Fruit fly (Drosophila melanogaster) whole organism, embryonic: ENCODE measurements around the gene mthl1.

Source experiments
- Atf3 ChIP-seq: fragments of 200-800 bp; sonication (Bioruptor generic); optimal IDR thresholded peaks from 3 replicates; lab custom pipeline; 2016; ENCODE audit warnings: missing biosample characterization, missing genetic modification characterization
- B-H2 ChIP-seq: fragments of 200-800 bp; sonication (Bioruptor generic); optimal IDR thresholded peaks from 2 replicates; lab custom pipeline; 2018; ENCODE audit warnings: missing biosample characterization, mild to moderate bottlenecking, missing genetic modification characterization
- BEAF-32 ChIP-seq: fragments of 200-800 bp; sonication (Bioruptor generic); optimal IDR thresholded peaks from 3 replicates; lab custom pipeline; 2017; ENCODE audit warnings: missing biosample characterization, missing genetic modification characterization, mild to moderate bottlenecking, moderate library complexity, missing genetic modification reagents
- CG10147 ChIP-seq: fragments of 200-800 bp; sonication (Bioruptor generic); optimal IDR thresholded peaks from 2 replicates; lab custom pipeline; 2019; ENCODE audit warnings: missing biosample characterization, mild to moderate bottlenecking, missing genetic modification characterization, moderate library complexity
- CG10431 ChIP-seq: fragments of 200-800 bp; sonication (Bioruptor generic); optimal IDR thresholded peaks from 3 replicates; lab custom pipeline; 2018; ENCODE audit warnings: missing biosample characterization, mild to moderate bottlenecking, missing genetic modification characterization
- CG10462 ChIP-seq: fragments of 200-800 bp; sonication (Bioruptor generic); optimal IDR thresholded peaks from 2 replicates; lab custom pipeline; 2016; ENCODE audit warnings: missing biosample characterization, missing genetic modification characterization
- CG13424 ChIP-seq: fragments of 200-800 bp; sonication (Bioruptor generic); optimal IDR thresholded peaks from 2 replicates; lab custom pipeline; 2019; ENCODE audit warnings: missing biosample characterization, mild to moderate bottlenecking, missing genetic modification characterization, moderate library complexity
- CG14860 ChIP-seq: fragments of 200-800 bp; sonication (Bioruptor generic); IDR thresholded peaks from 3 replicates; pipeline ENCODE4 v1.3.6; 2022; ENCODE audit warnings: missing biosample characterization, missing genetic modification characterization; ENCODE audit not compliant: partially characterized antibody
- CG17361 ChIP-seq: fragments of 200-800 bp; sonication (Bioruptor generic); IDR thresholded peaks from 3 replicates; pipeline ENCODE4 v1.3.6; 2022; ENCODE audit warnings: missing biosample characterization, missing genetic modification characterization
- CG17802 ChIP-seq: fragments of 200-800 bp; sonication (Bioruptor generic); optimal IDR thresholded peaks from 2 replicates; lab custom pipeline; 2018; ENCODE audit warnings: missing biosample characterization, mild to moderate bottlenecking, missing genetic modification characterization, moderate library complexity
- CG17912 ChIP-seq: fragments of 200-800 bp; sonication (Bioruptor generic); optimal IDR thresholded peaks from 2 replicates; lab custom pipeline; 2018; ENCODE audit warnings: missing biosample characterization, mild to moderate bottlenecking, missing genetic modification characterization
- CG1792 ChIP-seq: fragments of 200-800 bp; sonication (Bioruptor generic); optimal IDR thresholded peaks from 2 replicates; lab custom pipeline; 2016; ENCODE audit warnings: missing biosample characterization, missing genetic modification characterization
- CG18476 ChIP-seq: fragments of 200-800 bp; sonication (Bioruptor generic); optimal IDR thresholded peaks from 2 replicates; lab custom pipeline; 2016; ENCODE audit warnings: missing biosample characterization, mild to moderate bottlenecking, missing genetic modification characterization
- CG2129 ChIP-seq: fragments of 200-800 bp; sonication (Bioruptor generic); IDR thresholded peaks from 2 replicates; pipeline ENCODE4 v1.3.6; 2022; ENCODE audit warnings: missing biosample characterization, missing genetic modification characterization; ENCODE audit not compliant: partially characterized antibody
- CG31224 ChIP-seq: fragments of 200-800 bp; sonication (Bioruptor generic); IDR thresholded peaks from 2 replicates; pipeline ENCODE4 v1.3.6; 2022; ENCODE audit warnings: missing biosample characterization, missing genetic modification characterization
- CG31388 ChIP-seq: fragments of 200-800 bp; sonication (Bioruptor generic); optimal IDR thresholded peaks from 2 replicates; lab custom pipeline; 2016; ENCODE audit warnings: missing biosample characterization, missing genetic modification characterization
- CG3407 ChIP-seq: fragments of 200-800 bp; sonication (Bioruptor generic); optimal IDR thresholded peaks from 2 replicates; lab custom pipeline; 2018; ENCODE audit warnings: missing biosample characterization, mild to moderate bottlenecking, missing genetic modification characterization
- CG4854 ChIP-seq: fragments of 200-800 bp; sonication (Bioruptor generic); optimal IDR thresholded peaks from 2 replicates; lab custom pipeline; 2016; ENCODE audit warnings: missing biosample characterization, missing genetic modification characterization, inconsistent platforms
- CG5180 ChIP-seq: fragments of 200-800 bp; sonication (Bioruptor generic); optimal IDR thresholded peaks from 3 replicates; lab custom pipeline; 2017; ENCODE audit warnings: missing biosample characterization, missing genetic modification characterization, mild to moderate bottlenecking, moderate library complexity, missing genetic modification reagents
- CG6272 ChIP-seq: fragments of 200-800 bp; sonication (Bioruptor generic); IDR thresholded peaks from 2 replicates; pipeline ENCODE4 v1.3.6; 2022; ENCODE audit warnings: missing biosample characterization, missing genetic modification characterization
- CG8388 ChIP-seq: fragments of 200-800 bp; sonication (Bioruptor generic); optimal IDR thresholded peaks from 2 replicates; lab custom pipeline; 2019; ENCODE audit warnings: missing biosample characterization, mild to moderate bottlenecking, missing genetic modification characterization, moderate library complexity
- CG9817 ChIP-seq: fragments of 200-800 bp; sonication (Bioruptor generic); optimal IDR thresholded peaks from 2 replicates; lab custom pipeline; 2018; ENCODE audit warnings: missing biosample characterization, mild to moderate bottlenecking, missing genetic modification characterization, moderate library complexity
- CG9932 ChIP-seq: fragments of 200-800 bp; sonication (Bioruptor generic); IDR thresholded peaks from 2 replicates; pipeline ENCODE4 v1.3.6; 2022; ENCODE audit warnings: missing biosample characterization, missing genetic modification characterization
- Hey ChIP-seq: fragments of 200-800 bp; sonication (Bioruptor generic); optimal IDR thresholded peaks from 3 replicates; lab custom pipeline; 2018; ENCODE audit warnings: missing biosample characterization, mild to moderate bottlenecking, missing genetic modification characterization
- Hr3 ChIP-seq: fragments of 200-800 bp; sonication (Bioruptor generic); optimal IDR thresholded peaks from 3 replicates; lab custom pipeline; 2016; ENCODE audit warnings: missing biosample characterization, missing genetic modification characterization
- MESR4 ChIP-seq: fragments of 200-800 bp; sonication (Bioruptor generic); optimal IDR thresholded peaks from 2 replicates; lab custom pipeline; 2018; ENCODE audit warnings: missing biosample characterization, mild to moderate bottlenecking, missing genetic modification characterization, moderate library complexity
- Mes4 ChIP-seq: fragments of 200-800 bp; sonication (Bioruptor generic); optimal IDR thresholded peaks from 2 replicates; lab custom pipeline; 2016; ENCODE audit warnings: missing biosample characterization, missing genetic modification characterization
- Myb ChIP-seq: fragments of 200-800 bp; sonication (Bioruptor generic); optimal IDR thresholded peaks from 2 replicates; lab custom pipeline; 2016; ENCODE audit warnings: missing biosample characterization, missing genetic modification characterization
- NC2α ChIP-seq: fragments of 200-800 bp; sonication (Bioruptor generic); optimal IDR thresholded peaks from 2 replicates; lab custom pipeline; 2016; ENCODE audit warnings: missing biosample characterization, missing genetic modification characterization
- PHDP ChIP-seq: fragments of 200-800 bp; sonication (Bioruptor generic); optimal IDR thresholded peaks from 3 replicates; lab custom pipeline; 2018; ENCODE audit warnings: missing biosample characterization, mild to moderate bottlenecking, missing genetic modification characterization, moderate library complexity
- Sry-β ChIP-seq: fragments of 200-800 bp; sonication (Bioruptor generic); optimal IDR thresholded peaks from 2 replicates; lab custom pipeline; 2018; ENCODE audit warnings: missing biosample characterization, mild to moderate bottlenecking, missing genetic modification characterization, moderate library complexity
- amos ChIP-seq: fragments of 200-800 bp; sonication (Bioruptor generic); IDR thresholded peaks from 2 replicates; pipeline ENCODE4 v1.3.6; 2022; ENCODE audit warnings: missing biosample characterization, missing genetic modification characterization; ENCODE audit not compliant: partially characterized antibody
- bcd ChIP-seq: fragments of 200-800 bp; sonication (Bioruptor generic); optimal IDR thresholded peaks from 2 replicates; lab custom pipeline; 2017; ENCODE audit warnings: missing biosample characterization, mild to moderate bottlenecking, missing genetic modification characterization
- dimm ChIP-seq: fragments of 200-800 bp; sonication (Bioruptor generic); IDR thresholded peaks from 2 replicates; pipeline ENCODE4 v1.3.6; 2022; ENCODE audit warnings: missing biosample characterization, missing genetic modification characterization
- dpn ChIP-seq, 2 experiments: fragments of 200-800 bp; sonication (Bioruptor generic); optimal IDR thresholded peaks; 3 replicates each; lab custom pipeline; 2016; ENCODE audit warnings: missing biosample characterization in 2 of 2, missing genetic modification characterization in 2 of 2
- emc ChIP-seq: fragments of 200-800 bp; sonication (Bioruptor generic); optimal IDR thresholded peaks from 2 replicates; lab custom pipeline; 2016; ENCODE audit warnings: missing biosample characterization, missing genetic modification characterization
- gce ChIP-seq: fragments of 200-800 bp; sonication (Bioruptor generic); IDR thresholded peaks from 3 replicates; pipeline ENCODE4 v1.3.6; 2022; ENCODE audit warnings: missing biosample characterization, missing genetic modification characterization
- her ChIP-seq: fragments of 200-800 bp; sonication (Bioruptor generic); optimal IDR thresholded peaks from 2 replicates; lab custom pipeline; 2016; ENCODE audit warnings: missing biosample characterization, missing genetic modification characterization
- jumu ChIP-seq: fragments of 200-800 bp; sonication (Bioruptor generic); optimal IDR thresholded peaks from 3 replicates; lab custom pipeline; 2016; ENCODE audit warnings: missing biosample characterization, missing genetic modification characterization
- lab ChIP-seq: fragments of 200-800 bp; sonication (Bioruptor generic); optimal IDR thresholded peaks from 3 replicates; lab custom pipeline; 2017; ENCODE audit warnings: missing biosample characterization, missing genetic modification characterization, mild to moderate bottlenecking, moderate library complexity, missing genetic modification reagents
- nerfin-2 ChIP-seq: fragments of 200-800 bp; sonication (Bioruptor generic); IDR thresholded peaks from 2 replicates; pipeline ENCODE4 v1.3.6; 2022; ENCODE audit warnings: missing biosample characterization, missing genetic modification characterization; ENCODE audit not compliant: partially characterized antibody
- oc ChIP-seq: fragments of 200-800 bp; sonication (Bioruptor generic); optimal IDR thresholded peaks from 2 replicates; lab custom pipeline; 2018; ENCODE audit warnings: missing biosample characterization, mild to moderate bottlenecking, missing genetic modification characterization, moderate library complexity
- sim ChIP-seq: fragments of 200-800 bp; sonication (Bioruptor generic); IDR thresholded peaks from 2 replicates; pipeline ENCODE4 v1.3.6; 2022; ENCODE audit warnings: missing biosample characterization, missing genetic modification characterization
- slp2 ChIP-seq: fragments of 200-800 bp; sonication (Bioruptor generic); optimal IDR thresholded peaks from 2 replicates; lab custom pipeline; 2016; ENCODE audit warnings: missing biosample characterization, missing genetic modification characterization
- sna ChIP-seq: fragments of 200-800 bp; sonication (Bioruptor generic); IDR thresholded peaks from 2 replicates; pipeline ENCODE4 v1.3.6; 2022; ENCODE audit warnings: missing biosample characterization, missing genetic modification characterization; ENCODE audit not compliant: partially characterized antibody
- stwl ChIP-seq: fragments of 200-800 bp; sonication (Bioruptor generic); optimal IDR thresholded peaks from 3 replicates; lab custom pipeline; 2018; ENCODE audit warnings: missing biosample characterization, mild to moderate bottlenecking, missing genetic modification characterization, moderate library complexity
- tap ChIP-seq: fragments of 200-800 bp; optimal IDR thresholded peaks from 3 replicates; lab custom pipeline; 2019; ENCODE audit warnings: missing biosample characterization, mild to moderate bottlenecking, missing genetic modification characterization, moderate library complexity
- tio ChIP-seq: fragments of 200-800 bp; sonication (Bioruptor generic); optimal IDR thresholded peaks from 2 replicates; lab custom pipeline; 2017; ENCODE audit warnings: missing biosample characterization, missing genetic modification characterization, inconsistent platforms
- toy ChIP-seq: fragments of 200-800 bp; sonication (Bioruptor generic); IDR thresholded peaks from 2 replicates; pipeline ENCODE4 v1.3.6; 2022; ENCODE audit warnings: missing biosample characterization, missing genetic modification characterization
- vfl ChIP-seq: fragments of 200-800 bp; sonication (Bioruptor generic); optimal IDR thresholded peaks from 2 replicates; lab custom pipeline; 2016; ENCODE audit warnings: missing biosample characterization, missing genetic modification characterization
- yki ChIP-seq: fragments of >200 bp; optimal IDR thresholded peaks from 3 replicates; lab custom pipeline; 2018

mthl1 gene

dm6 chrX:16651098-16651497 lies 10.3 kb downstream of the mthl1 start, which contains the start of the genes CG32573 and CG42512 (continued):
- TF ChIP-seq emc (no peak), CG31224 (no peak), CG6272 (no peak), tap (no peak), jumu (no peak), MESR4 (peak; percentile 11), yki (lab: Kevin White, UChicago) (no peak), CG17361 (GFP tag; lab: Robert Waterston, UW) (no peak), BEAF-32 (peak; percentile 71), CG9932 (GFP tag; lab: Robert Waterston, UW) (no peak), amos (GFP tag; lab: Robert Waterston, UW) (peak; percentile 75), dpn (GFP tag; optimal IDR thresholded peaks at IDR 0.05; lab: Kevin White, UChicago) (no peak), slp2 (GFP tag; lab: Kevin White, UChicago) (no peak), Mes4 (GFP tag; lab: Kevin White, UChicago) (no peak), bcd (GFP tag; lab: Kevin White, UChicago) (no peak), CG4854 (GFP tag; lab: Kevin White, UChicago) (no peak), CG10462 (GFP tag; lab: Kevin White, UChicago) (no peak), CG8388 (GFP tag; lab: Kevin White, UChicago) (no peak), toy (GFP tag; lab: Robert Waterston, UW) (no peak), CG17912 (GFP tag; lab: Kevin White, UChicago) (no peak), Sry-β (GFP tag; lab: Kevin White, UChicago) (no peak), Myb (GFP tag; lab: Kevin White, UChicago) (peak; percentile 24), Hr3 (no peak), vfl (no peak), Atf3 (GFP tag; lab: Kevin White, UChicago) (no peak), stwl (tag; lab: Kevin White, UChicago) (peak; percentile 95), CG10147 (no peak), gce (GFP tag; lab: Robert Waterston, UW) (no peak), PHDP (tag; lab: Kevin White, UChicago) (no peak), CG17802 (no peak), CG10431 (GFP tag; lab: Kevin White, UChicago) (no peak), CG1792 (GFP tag; lab: Kevin White, UChicago) (no peak), CG18476 (GFP tag; lab: Kevin White, UChicago) (no peak), CG13424 (tag; lab: Kevin White, UChicago) (no peak), CG5180 (GFP tag; lab: Kevin White, UChicago) (no peak), CG31388 (no peak), oc (tag; lab: Kevin White, UChicago) (no peak), NC2α (GFP tag; lab: Kevin White, UChicago) (no peak), Hey (tag; lab: Kevin White, UChicago) (no peak), CG3407 (no peak), lab (GFP tag; lab: Kevin White, UChicago) (no peak), her (GFP tag; lab: Kevin White, UChicago) (no peak), nerfin-2 (peak; percentile 65; the same call in 1 of the 2 replicates), dimm (GFP tag; lab: Robert Waterston, UW) (no peak), tio (GFP tag; lab: Kevin White, UChicago) (no peak), sna (GFP tag; lab: Robert Waterston, UW) (peak; percentile 59), B-H2 (GFP tag; lab: Kevin White, UChicago) (peak; percentile 43), CG2129 (peak; percentile 42), CG9817 (tag; lab: Kevin White, UChicago) (no peak), sim (GFP tag; lab: Robert Waterston, UW) (no peak), CG14860 (GFP tag; lab: Robert Waterston, UW) (peak; percentile 38; the same call in 1 of the 3 replicates)
